Worm (Caenorhabditis elegans) whole organism, young adult: Measurements from ENCODE around the gene gst-39.

Source experiments
- F22D6.2 ChIP-seq: sonication (generic microtip); optimal IDR thresholded peaks from 2 replicates; lab custom pipeline; 2016; ENCODE audit warnings: mild to moderate bottlenecking, missing genetic modification characterization, missing compliant biosample characterization
- K12H6.12 ChIP-seq: fragments of 200-800 bp; sonication (Bioruptor generic); optimal IDR thresholded peaks from 2 replicates; lab custom pipeline; 2018; ENCODE audit warnings: mild to moderate bottlenecking, missing genetic modification characterization, missing compliant biosample characterization
- gei-17 ChIP-seq: fragments of 200-800 bp; sonication (Bioruptor generic); optimal IDR thresholded peaks from 2 replicates; lab custom pipeline; 2018; ENCODE audit warnings: mild to moderate bottlenecking, missing genetic modification characterization, missing compliant biosample characterization
- rpc-1 ChIP-seq, 2 experiments: fragments of 150-350 bp in 1 of 2; sonication (generic microtip) in 1 of 2; optimal IDR thresholded peaks; 2 replicates each; lab custom pipeline; 2014 to 2018; ENCODE audit warnings: missing biosample characterization in 1 of 2, missing genetic modification characterization in 1 of 2, missing genetic modification reagents in 1 of 2, missing genotype in 1 of 2
- sea-2 ChIP-seq: fragments of 200-800 bp; sonication (Bioruptor generic); IDR thresholded peaks from 2 replicates; pipeline ENCODE4 v1.3.6; 2022; ENCODE audit warnings: missing genetic modification characterization, missing compliant biosample characterization
- snpc-4 ChIP-seq, 5 experiments: fragments of 150-350 bp in 1 of 5; sonication (generic microtip) in 4 of 5; optimal IDR thresholded peaks; 2 replicates each; lab custom pipeline; 2014 to 2018; ENCODE audit warnings: missing genetic modification characterization in 5 of 5, missing biosample characterization in 3 of 5, antibody characterized with exemption in 2 of 5, mild to moderate bottlenecking in 2 of 5, missing compliant biosample characterization in 2 of 5, missing genotype in 2 of 5, moderate library complexity in 2 of 5, missing genetic modification reagents in 1 of 5
- unc-130 ChIP-seq: sonication (generic microtip); optimal IDR thresholded peaks from 2 replicates; lab custom pipeline; 2016; ENCODE audit warnings: missing genetic modification reagents, missing genetic modification characterization, missing compliant biosample characterization

- TF ChIP-seq unc-130 = no peak
- no peak for TF ChIP-seq rpc-1 (optimal IDR thresholded peaks at IDR 0.05; lab: Kevin White, UChicago)
- no peak for TF ChIP-seq rpc-1 (tag; optimal IDR thresholded peaks at IDR 0.05; lab: Kevin White, UChicago)
- no peak for TF ChIP-seq snpc-4 (GFP tag; optimal IDR thresholded peaks at IDR 0.05; lab: Kevin White, UChicago)
- TF ChIP-seq snpc-4 (tag; optimal IDR thresholded peaks at IDR 0.05; lab: Kevin White, UChicago) = no peak
- TF ChIP-seq F22D6.2 = no peak
- no peak for TF ChIP-seq sea-2
- no peak for TF ChIP-seq K12H6.12
- TF ChIP-seq gei-17 (GFP tag; lab: Kevin White, UChicago) = no peak
Measured at ce11 chrII:15173174-15173573, 1.5 kb upstream of the gst-39 start.
